Fruit fly (Drosophila melanogaster): ENCODE results near the gene mid.
A peak's percentile ranks its signal among the peaks of the same experiment; 100 is the strongest.

mid gene

DNA sequence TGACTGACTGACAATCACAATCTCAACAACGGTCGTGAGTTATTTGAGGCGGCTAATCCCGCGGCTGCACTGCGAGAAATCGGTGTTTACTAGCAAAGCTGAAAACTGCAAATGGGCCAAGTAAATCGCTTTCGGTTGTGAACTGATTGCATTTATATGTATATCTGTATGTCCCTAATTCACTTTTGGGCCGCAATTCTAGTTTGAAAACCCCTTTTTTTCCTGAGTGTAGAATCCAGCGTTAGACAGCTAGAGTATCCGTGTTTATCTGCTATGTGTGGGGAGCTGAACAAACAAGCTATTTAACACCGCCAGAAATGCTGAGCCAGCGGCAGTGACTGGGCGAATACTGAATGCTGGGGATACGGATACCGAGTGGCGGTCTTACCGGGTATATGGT, 15.3 kb downstream of the mid start (continued):
- TF ChIP-seq CG10462 (GFP tag; optimal IDR thresholded peaks at IDR 0.05) = peak; percentile 85
- no peak for TF ChIP-seq chinmo (GFP tag; IDR thresholded peaks at IDR 0.05; ENCODE audit: partially characterized antibody)
- no peak for TF ChIP-seq nom (GFP tag; optimal IDR thresholded peaks at IDR 0.05)
- peak; percentile 2 for TF ChIP-seq CG31365 (tag; optimal IDR thresholded peaks at IDR 0.05)
- TF ChIP-seq Dad (GFP tag; optimal IDR thresholded peaks at IDR 0.05) = peak; percentile 70
- peak; percentile 69; the same call in 2 of the 3 replicates for TF ChIP-seq B-H1 (GFP tag; IDR thresholded peaks at IDR 0.05)
- TF ChIP-seq CG13123 (GFP tag; optimal IDR thresholded peaks at IDR 0.05) = peak; percentile 65
- TF ChIP-seq peb (GFP tag; IDR thresholded peaks at IDR 0.05) = peak; percentile 81
- TF ChIP-seq CG2875 (GFP tag; optimal IDR thresholded peaks at IDR 0.05) = peak; percentile 76
- TF ChIP-seq CG18619 (GFP tag; optimal IDR thresholded peaks at IDR 0.05) = peak; percentile 66
- peak; percentile 41 for TF ChIP-seq CG8359 (GFP tag; optimal IDR thresholded peaks at IDR 0.05; ENCODE audit: borderline replicate concordance)
- TF ChIP-seq chm (GFP tag; IDR thresholded peaks at IDR 0.05) = peak; percentile 93
- TF ChIP-seq Deaf1 (tag; optimal IDR thresholded peaks at IDR 0.05) = peak; percentile 6
- TF ChIP-seq CG4854 (GFP tag; optimal IDR thresholded peaks at IDR 0.05) = peak; percentile 55
- peak; percentile 90 for TF ChIP-seq Chrac-16 (GFP tag; optimal IDR thresholded peaks at IDR 0.05)
- TF ChIP-seq Tbp (GFP tag; optimal IDR thresholded peaks at IDR 0.05) = no peak
- TF ChIP-seq disco-r (GFP tag; optimal IDR thresholded peaks at IDR 0.05) = peak; percentile 80
- peak; percentile 85 for TF ChIP-seq mam (GFP tag; optimal IDR thresholded peaks at IDR 0.05)
- TF ChIP-seq ato (GFP tag; IDR thresholded peaks at IDR 0.05; ENCODE audit: partially characterized antibody) = no peak
- TF ChIP-seq btn (GFP tag; optimal IDR thresholded peaks at IDR 0.05) = peak; percentile 75
- TF ChIP-seq ERR (GFP tag; optimal IDR thresholded peaks at IDR 0.05) = peak; percentile 36
- TF ChIP-seq Fer3 (tag; optimal IDR thresholded peaks at IDR 0.05) = peak; percentile 49
- TF ChIP-seq CG13296 (GFP tag; optimal IDR thresholded peaks at IDR 0.05) = no peak
- peak; percentile 47 for TF ChIP-seq sug (tag; optimal IDR thresholded peaks at IDR 0.05)
- TF ChIP-seq Sox102F (GFP tag; optimal IDR thresholded peaks at IDR 0.05) = peak; percentile 62
- TF ChIP-seq CG14014 (GFP tag; IDR thresholded peaks at IDR 0.05) = peak; percentile 87
- peak; percentile 55 for TF ChIP-seq Hmx (GFP tag; optimal IDR thresholded peaks at IDR 0.05)
- TF ChIP-seq CG3163 (GFP tag; optimal IDR thresholded peaks at IDR 0.05) = peak; percentile 67
- peak; percentile 83 for TF ChIP-seq CG18262 (tag; optimal IDR thresholded peaks at IDR 0.05)
- TF ChIP-seq CG6683 (GFP tag; optimal IDR thresholded peaks at IDR 0.05) = no peak
- TF ChIP-seq CG11695 (GFP tag; IDR thresholded peaks at IDR 0.05) = peak; percentile 74
- TF ChIP-seq knrl (GFP tag; IDR thresholded peaks at IDR 0.05; ENCODE audit: partially characterized antibody) = no peak
- peak; percentile 87 for TF ChIP-seq CG15696 (tag; optimal IDR thresholded peaks at IDR 0.05)
- TF ChIP-seq gcm (GFP tag; optimal IDR thresholded peaks at IDR 0.05) = peak; percentile 78
- peak; percentile 11 for TF ChIP-seq D19B (GFP tag; optimal IDR thresholded peaks at IDR 0.05)
- TF ChIP-seq klu (GFP tag; IDR thresholded peaks at IDR 0.05) = peak; percentile 37; the same call in 1 of the 2 replicates
- TF ChIP-seq fru (optimal IDR thresholded peaks at IDR 0.05) = no peak
- TF ChIP-seq onecut (GFP tag; IDR thresholded peaks at IDR 0.05) = peak; percentile 72
- peak; percentile 0 for TF ChIP-seq pho (GFP tag; optimal IDR thresholded peaks at IDR 0.05)
- peak; percentile 75 for TF ChIP-seq CG15601 (tag; optimal IDR thresholded peaks at IDR 0.05)
- peak; percentile 92 for TF ChIP-seq Camta (GFP tag; optimal IDR thresholded peaks at IDR 0.05)
- TF ChIP-seq D19A (tag; optimal IDR thresholded peaks at IDR 0.05) = peak; percentile 68
- TF ChIP-seq CG7928 (GFP tag; optimal IDR thresholded peaks at IDR 0.05) = no peak
- TF ChIP-seq CG10543 (GFP tag; optimal IDR thresholded peaks at IDR 0.05) = peak; percentile 36
- peak; percentile 91 for TF ChIP-seq Atf3 (GFP tag; optimal IDR thresholded peaks at IDR 0.05)
- TF ChIP-seq CG2889 (GFP tag; IDR thresholded peaks at IDR 0.05) = peak; percentile 80; the same call in 2 of the 3 replicates
- TF ChIP-seq psq (GFP tag; optimal IDR thresholded peaks at IDR 0.05) = peak; percentile 45
- TF ChIP-seq CG9817 (tag; optimal IDR thresholded peaks at IDR 0.05) = peak; percentile 63
- TF ChIP-seq CG1603 (tag; optimal IDR thresholded peaks at IDR 0.05) = peak; percentile 96
- TF ChIP-seq Dll (GFP tag; IDR thresholded peaks at IDR 0.05; ENCODE audit: partially characterized antibody) = no peak
- TF ChIP-seq CG9797 (GFP tag; optimal IDR thresholded peaks at IDR 0.05) = peak; percentile 3

Measured in whole organism, embryonic.